Fruit fly (Drosophila melanogaster): Measurements from ENCODE around the gene beta-Spec.

The beta-Spec gene

DNA sequence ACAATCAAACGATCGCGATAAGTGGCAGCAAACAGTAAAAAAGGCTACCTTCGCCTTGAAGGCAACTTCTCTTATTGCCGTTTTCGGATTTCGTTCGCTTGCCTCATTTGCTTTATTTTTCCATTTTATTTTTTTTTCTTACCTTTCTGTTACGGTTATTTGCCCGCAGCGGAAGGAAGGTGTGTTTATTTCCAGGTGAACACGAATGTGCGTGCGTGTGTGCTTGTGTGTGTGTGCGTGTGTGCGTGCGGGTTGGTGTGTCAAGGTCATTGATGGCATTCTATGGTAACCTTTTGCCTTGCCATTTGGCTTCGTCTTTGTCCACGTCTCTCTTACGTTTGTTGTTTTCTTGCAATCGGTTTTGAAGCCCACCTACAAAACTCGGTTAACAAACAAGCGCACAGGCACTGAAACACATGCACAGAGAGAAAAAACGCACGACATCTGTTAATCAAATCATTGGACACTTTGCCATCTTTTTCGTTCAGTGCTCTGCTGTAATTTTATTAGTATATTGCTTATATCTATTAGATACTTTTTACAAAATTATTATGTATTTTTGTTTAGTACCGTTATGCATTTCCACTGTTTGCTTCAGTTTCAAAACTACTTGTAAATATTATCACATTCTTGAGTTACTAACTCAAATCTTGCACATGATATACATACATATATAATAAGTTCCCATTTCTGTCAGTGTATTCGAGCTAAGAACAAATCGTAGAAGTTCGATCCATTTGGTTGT, 56.0 kb downstream of the beta-Spec start:
- peak; percentile 42 for TF ChIP-seq CG15336 (GFP tag; IDR thresholded peaks at IDR 0.05)
- TF ChIP-seq fd59A (GFP tag; optimal IDR thresholded peaks at IDR 0.05), result no peak
- no peak for TF ChIP-seq Sox14 (GFP tag; optimal IDR thresholded peaks at IDR 0.05)
- no peak for TF ChIP-seq dsx (GFP tag; optimal IDR thresholded peaks at IDR 0.05; ENCODE audit: poor library complexity, severe bottlenecking)
- TF ChIP-seq svp (GFP tag), result no peak
- peak; percentile 49 for TF ChIP-seq CG3919 (GFP tag; optimal IDR thresholded peaks at IDR 0.05)
- no peak for TF ChIP-seq Hr39 (GFP tag; optimal IDR thresholded peaks at IDR 0.05)
- TF ChIP-seq CG4318 (GFP tag; optimal IDR thresholded peaks at IDR 0.05), result peak; percentile 55
- TF ChIP-seq CG9139 (GFP tag; optimal IDR thresholded peaks at IDR 0.05), result no peak
- no peak for TF ChIP-seq lz (GFP tag; optimal IDR thresholded peaks at IDR 0.05)
- TF ChIP-seq Eip75B (GFP tag; optimal IDR thresholded peaks at IDR 0.05), result no peak
- 0 out of 2 replicates have a peak, but pooled peaks have one; percentile 20 for TF ChIP-seq CG11294 (GFP tag; IDR thresholded peaks at IDR 0.05)
- TF ChIP-seq eg (GFP tag; IDR thresholded peaks at IDR 0.05), result peak; percentile 56; the same call in 2 of the 3 replicates
- no peak for TF ChIP-seq CG7368 (GFP tag; optimal IDR thresholded peaks at IDR 0.05)
- no peak for TF ChIP-seq Ets96B (tag; optimal IDR thresholded peaks at IDR 0.05)
- peak; percentile 25 for TF ChIP-seq CG34406 (GFP tag; optimal IDR thresholded peaks at IDR 0.05)
- TF ChIP-seq esn (GFP tag; optimal IDR thresholded peaks at IDR 0.05), result peak; percentile 34
- TF ChIP-seq fd85E (GFP tag; optimal IDR thresholded peaks at IDR 0.05), result no peak
- peak in 1 of 2 experiments; percentile 45 for TF ChIP-seq salr (GFP tag; optimal IDR thresholded peaks at IDR 0.05)
- no peak for TF ChIP-seq cyc (GFP tag; optimal IDR thresholded peaks at IDR 0.05)
- peak; percentile 38 for TF ChIP-seq acj6 (GFP tag; optimal IDR thresholded peaks at IDR 0.05)
- peak; percentile 74 for TF ChIP-seq CG32006 (GFP tag; optimal IDR thresholded peaks at IDR 0.05)
- no peak for TF ChIP-seq CG8319 (GFP tag; optimal IDR thresholded peaks at IDR 0.05)
- no peak for TF ChIP-seq Sox102F (GFP tag; optimal IDR thresholded peaks at IDR 0.05)
- TF ChIP-seq CG8632 (GFP tag; optimal IDR thresholded peaks at IDR 0.05), result no peak
- TF ChIP-seq spab (GFP tag; optimal IDR thresholded peaks at IDR 0.05), result no peak
- no peak for TF ChIP-seq CG31627 (GFP tag; optimal IDR thresholded peaks at IDR 0.05)
- peak; percentile 58 for TF ChIP-seq Gug (GFP tag; IDR thresholded peaks at IDR 0.05)
- TF ChIP-seq CG11902 (GFP tag; optimal IDR thresholded peaks at IDR 0.05), result no peak
- TF ChIP-seq vri (GFP tag; optimal IDR thresholded peaks at IDR 0.05), result no peak
- TF ChIP-seq fkh (GFP tag; optimal IDR thresholded peaks at IDR 0.05), result no peak
- no peak for TF ChIP-seq net (GFP tag; optimal IDR thresholded peaks at IDR 0.05)
- no peak for TF ChIP-seq Met (GFP tag; optimal IDR thresholded peaks at IDR 0.05)
- no peak for TF ChIP-seq dac (GFP tag; optimal IDR thresholded peaks at IDR 0.05)
- TF ChIP-seq OdsH (GFP tag; optimal IDR thresholded peaks at IDR 0.05), result peak; percentile 33
- no peak for TF ChIP-seq Hr4 (GFP tag; optimal IDR thresholded peaks at IDR 0.05)
- TF ChIP-seq CG6854 (GFP tag; optimal IDR thresholded peaks at IDR 0.05), result no peak
- no peak for TF ChIP-seq Smox (GFP tag; optimal IDR thresholded peaks at IDR 0.05)
- peak; percentile 12 for TF ChIP-seq CG10669 (GFP tag; optimal IDR thresholded peaks at IDR 0.05)
- TF ChIP-seq achi (GFP tag; optimal IDR thresholded peaks at IDR 0.05), result peak; percentile 38
- no peak for TF ChIP-seq Ets21C (GFP tag; optimal IDR thresholded peaks at IDR 0.05)
- peak; percentile 19 for TF ChIP-seq CG3032 (tag; optimal IDR thresholded peaks at IDR 0.05)
- TF ChIP-seq Blimp-1 (GFP tag; optimal IDR thresholded peaks at IDR 0.05), result no peak
- no peak for TF ChIP-seq CG16779 (tag; optimal IDR thresholded peaks at IDR 0.05)
- TF ChIP-seq Sox15 (GFP tag; optimal IDR thresholded peaks at IDR 0.05), result peak; percentile 26
- TF ChIP-seq CG6808 (GFP tag; optimal IDR thresholded peaks at IDR 0.05), result no peak
- TF ChIP-seq CG6163 (GFP tag; IDR thresholded peaks at IDR 0.05), result no peak; the same call in 1 of the 3 replicates
- TF ChIP-seq Eip93F (GFP tag; optimal IDR thresholded peaks at IDR 0.05), result no peak
- TF ChIP-seq pdm3 (GFP tag; optimal IDR thresholded peaks at IDR 0.05), result no peak
- no peak for TF ChIP-seq topi (GFP tag; optimal IDR thresholded peaks at IDR 0.05)
- TF ChIP-seq CG8119 (GFP tag; IDR thresholded peaks at IDR 0.05), result peak; percentile 23; the same call in 2 of the 3 replicates
